Worm (Caenorhabditis elegans): ENCODE results near the gene nlp-67.

nlp-67 gene

DNA sequence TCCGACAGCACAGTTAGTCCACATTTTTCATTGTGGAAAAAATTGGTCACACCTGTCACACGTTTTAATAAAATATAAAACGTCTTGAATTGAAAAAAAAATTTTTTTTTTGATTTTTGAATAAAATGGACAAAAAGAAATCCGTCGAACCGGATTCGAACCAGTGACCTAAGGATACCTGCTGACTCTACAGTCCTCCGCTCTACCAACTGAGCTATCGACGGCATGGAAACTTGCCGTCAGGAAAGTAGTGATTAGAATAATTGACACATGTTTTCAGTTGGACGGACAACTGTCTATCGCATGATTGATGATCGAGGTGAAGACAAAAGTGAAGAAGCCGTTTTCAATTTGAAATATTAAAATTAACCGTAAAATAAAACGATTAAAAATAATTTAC, 24.0 kb downstream of the nlp-67 start:
- TF ChIP-seq dmd-4 (tag; optimal IDR thresholded peaks at IDR 0.05): no peak
- no peak for TF ChIP-seq R02D3.7 (tag; optimal IDR thresholded peaks at IDR 0.05)
- no peak for TF ChIP-seq ama-1 (optimal IDR thresholded peaks at IDR 0.05)
- no peak for TF ChIP-seq blmp-1 (tag; optimal IDR thresholded peaks at IDR 0.05; ENCODE audit: insufficient read depth)
- TF ChIP-seq gmeb-1 (tag; optimal IDR thresholded peaks at IDR 0.05): no peak
- no peak for TF ChIP-seq ztf-1 (GFP tag; conservative IDR thresholded peaks at IDR 0.05)
- no peak for TF ChIP-seq nhr-237 (tag; optimal IDR thresholded peaks at IDR 0.05)
- no peak for TF ChIP-seq nhr-25 (tag; optimal IDR thresholded peaks at IDR 0.05)
- no peak for TF ChIP-seq unc-55 (GFP tag; optimal IDR thresholded peaks at IDR 0.05)
- no peak for TF ChIP-seq nhr-77 (tag; optimal IDR thresholded peaks at IDR 0.05)
- TF ChIP-seq Y55F3AM.14 (GFP tag; optimal IDR thresholded peaks at IDR 0.05): no peak
- no peak for TF ChIP-seq sem-4 (tag; optimal IDR thresholded peaks at IDR 0.05)
- no peak for TF ChIP-seq lin-39 (tag; optimal IDR thresholded peaks at IDR 0.05)
- no peak for TF ChIP-seq zag-1 (tag; optimal IDR thresholded peaks at IDR 0.05)
- no peak for TF ChIP-seq peb-1 (tag; optimal IDR thresholded peaks at IDR 0.05)
- TF ChIP-seq lin-11 (tag; optimal IDR thresholded peaks at IDR 0.05): no peak
- no peak for TF ChIP-seq unc-39 (tag; optimal IDR thresholded peaks at IDR 0.05)
- no peak for TF ChIP-seq mbf-1 (tag; optimal IDR thresholded peaks at IDR 0.05)
- no peak for TF ChIP-seq C34F6.9 (tag; optimal IDR thresholded peaks at IDR 0.05)
- no peak for TF ChIP-seq lin-13 (GFP tag; optimal IDR thresholded peaks at IDR 0.05)

DNA sequence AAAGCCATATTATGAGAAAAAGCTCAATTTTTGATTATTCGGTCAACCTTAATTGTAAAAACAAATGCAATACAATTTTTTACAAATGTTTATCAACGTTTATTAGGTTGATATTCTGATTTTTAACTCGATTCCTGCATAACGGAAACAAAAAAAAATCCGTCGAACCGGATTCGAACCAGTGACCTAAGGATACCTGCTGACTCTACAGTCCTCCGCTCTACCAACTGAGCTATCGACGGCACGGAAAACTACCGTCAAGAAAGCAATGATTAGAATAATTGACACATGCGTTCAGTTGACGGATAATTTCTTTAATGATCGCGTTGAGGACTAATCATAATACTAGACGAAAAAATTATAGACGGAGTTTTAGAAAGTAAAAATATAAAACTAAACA, 24.5 kb downstream of the nlp-67 start:
- TF ChIP-seq nhr-21 (tag; optimal IDR thresholded peaks at IDR 0.05) (no peak), nhr-129 (tag; optimal IDR thresholded peaks at IDR 0.05) (no peak), unc-39 (tag; optimal IDR thresholded peaks at IDR 0.05) (no peak), nhr-23 (tag; optimal IDR thresholded peaks at IDR 0.05) (no peak), elt-3 (tag; optimal IDR thresholded peaks at IDR 0.05) (no peak), dmd-4 (tag; optimal IDR thresholded peaks at IDR 0.05) (no peak), peb-1 (tag; optimal IDR thresholded peaks at IDR 0.05) (no peak), aly-2 (tag; optimal IDR thresholded peaks at IDR 0.05) (no peak), lin-11 (tag; optimal IDR thresholded peaks at IDR 0.05) (no peak), mab-5 (tag; optimal IDR thresholded peaks at IDR 0.05) (no peak), egl-27 (tag; optimal IDR thresholded peaks at IDR 0.05) (no peak), skn-1 (tag; optimal IDR thresholded peaks at IDR 0.05) (no peak), elt-1 (tag; optimal IDR thresholded peaks at IDR 0.05) (no peak), crh-2 (tag; optimal IDR thresholded peaks at IDR 0.05) (no peak)

DNA sequence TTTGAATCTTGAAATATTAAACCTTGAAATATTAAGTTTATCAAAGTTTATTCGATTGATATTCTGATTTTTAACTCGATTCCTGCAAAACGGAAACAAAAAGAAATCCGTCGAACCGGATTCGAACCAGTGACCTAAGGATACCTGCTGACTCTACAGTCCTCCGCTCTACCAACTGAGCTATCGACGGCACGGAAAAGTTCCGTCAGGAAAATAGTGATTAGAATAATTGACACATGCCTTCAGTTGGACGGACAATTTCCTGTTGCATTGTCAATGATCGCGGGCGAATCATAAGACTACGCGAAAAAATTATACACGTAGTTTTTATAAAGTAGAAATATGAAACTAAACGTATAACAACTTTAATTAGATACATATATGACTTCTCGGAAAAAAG, 25.0 kb downstream of the nlp-67 start:
- TF ChIP-seq lin-13 (GFP tag; optimal IDR thresholded peaks at IDR 0.05) (no peak), unc-55 (GFP tag; optimal IDR thresholded peaks at IDR 0.05) (no peak), unc-39 (tag; optimal IDR thresholded peaks at IDR 0.05) (no peak), ZK546.5 (tag; optimal IDR thresholded peaks at IDR 0.05) (no peak), ama-1 (optimal IDR thresholded peaks at IDR 0.05) (no peak), nhr-6 (tag; optimal IDR thresholded peaks at IDR 0.05) (no peak), sma-3 (GFP tag; optimal IDR thresholded peaks at IDR 0.05) (no peak)

DNA sequence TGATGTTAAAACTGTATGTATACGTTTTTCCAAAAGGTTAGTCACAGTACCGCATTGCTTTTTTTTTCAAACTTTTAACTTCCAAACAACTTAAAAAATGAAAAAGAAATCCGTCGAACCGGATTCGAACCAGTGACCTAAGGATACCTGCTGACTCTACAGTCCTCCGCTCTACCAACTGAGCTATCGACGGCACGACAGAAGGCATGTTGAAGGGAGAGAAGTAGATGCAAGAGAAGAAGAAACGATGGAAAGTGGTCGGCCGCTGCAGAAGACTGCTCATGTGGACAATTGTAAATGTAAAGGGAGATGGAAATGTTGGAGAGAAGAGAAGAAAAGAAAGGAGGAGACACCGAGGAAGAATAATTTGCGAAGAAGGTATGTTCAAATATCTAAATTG, 25.5 kb downstream of the nlp-67 start:
- TF ChIP-seq lin-39 (tag; optimal IDR thresholded peaks at IDR 0.05) (no peak), crh-2 (tag; optimal IDR thresholded peaks at IDR 0.05) (peak; percentile 88), zag-1 (tag; optimal IDR thresholded peaks at IDR 0.05) (peak; percentile 42), lin-11 (tag; optimal IDR thresholded peaks at IDR 0.05) (peak; percentile 84), R02D3.7 (tag; optimal IDR thresholded peaks at IDR 0.05) (no peak), alr-1 (tag; optimal IDR thresholded peaks at IDR 0.05) (no peak), unc-62 (GFP tag; optimal IDR thresholded peaks at IDR 0.05) (no peak), gmeb-1 (tag; optimal IDR thresholded peaks at IDR 0.05) (peak; percentile 76), mbf-1 (tag; optimal IDR thresholded peaks at IDR 0.05) (no peak), nhr-21 (tag; optimal IDR thresholded peaks at IDR 0.05) (peak; percentile 88), skn-1 (tag; optimal IDR thresholded peaks at IDR 0.05) (no peak), blmp-1 (tag; optimal IDR thresholded peaks at IDR 0.05; ENCODE audit: insufficient read depth) (peak; percentile 5), unc-55 (GFP tag; optimal IDR thresholded peaks at IDR 0.05) (peak; percentile 91), lsy-2 (tag; optimal IDR thresholded peaks at IDR 0.05) (peak; percentile 72 to 81), ZK546.5 (tag; optimal IDR thresholded peaks at IDR 0.05) (no peak), sem-4 (tag; optimal IDR thresholded peaks at IDR 0.05) (peak; percentile 72), sma-3 (GFP tag; optimal IDR thresholded peaks at IDR 0.05) (peak; percentile 85), dmd-4 (tag; optimal IDR thresholded peaks at IDR 0.05) (no peak), nhr-6 (tag; optimal IDR thresholded peaks at IDR 0.05) (peak; percentile 71), ztf-1 (GFP tag; conservative IDR thresholded peaks at IDR 0.05) (no peak), fos-1 (tag; optimal IDR thresholded peaks at IDR 0.05) (peak; percentile 77), nhr-11 (tag; optimal IDR thresholded peaks at IDR 0.05) (no peak), mab-5 (tag; optimal IDR thresholded peaks at IDR 0.05) (peak; percentile 89), ceh-82 (tag; optimal IDR thresholded peaks at IDR 0.05) (peak; percentile 61), ztf-11 (tag; optimal IDR thresholded peaks at IDR 0.05) (peak; percentile 20), nhr-129 (tag; optimal IDR thresholded peaks at IDR 0.05) (peak; percentile 95), nhr-23 (tag; optimal IDR thresholded peaks at IDR 0.05) (no peak), mdl-1 (tag; optimal IDR thresholded peaks at IDR 0.05) (peak; percentile 7 to 56), elt-1 (tag; optimal IDR thresholded peaks at IDR 0.05) (no peak), ceh-16 (tag; optimal IDR thresholded peaks at IDR 0.05) (no peak), ztf-4 (tag; optimal IDR thresholded peaks at IDR 0.05) (peak; percentile 31), peb-1 (tag; optimal IDR thresholded peaks at IDR 0.05) (no peak), C34F6.9 (tag; optimal IDR thresholded peaks at IDR 0.05) (peak; percentile 70), aly-2 (tag; optimal IDR thresholded peaks at IDR 0.05) (no peak), sma-9 (GFP tag; optimal IDR thresholded peaks at IDR 0.05) (peak; percentile 80), sma-9 (tag; optimal IDR thresholded peaks at IDR 0.05) (no peak)

Measured in whole organism, L2 larva.